Worm (Caenorhabditis elegans) whole organism, L1 larva: ENCODE measurements around the gene C34C6.10.

Experiments used
- C34B4.2 ChIP-seq: sonication (generic microtip); optimal IDR thresholded peaks from 2 replicates; lab custom pipeline; 2017; ENCODE audit warnings: mild to moderate bottlenecking, missing genetic modification characterization, missing compliant biosample characterization
- F16B12.6 ChIP-seq: fragments of 150-350 bp; optimal IDR thresholded peaks from 2 replicates; lab custom pipeline; 2014; ENCODE audit warnings: missing biosample characterization, missing genetic modification characterization
- aha-1 ChIP-seq: fragments of 150-350 bp; optimal IDR thresholded peaks from 2 replicates; lab custom pipeline; 2014; ENCODE audit warnings: missing biosample characterization, missing genetic modification characterization
- alr-1 ChIP-seq: fragments of 200-800 bp; sonication (Bioruptor generic); optimal IDR thresholded peaks from 2 replicates; lab custom pipeline; 2018; ENCODE audit warnings: borderline replicate concordance, mild to moderate bottlenecking, missing genetic modification characterization, missing compliant biosample characterization
- aly-2 ChIP-seq: fragments of 150-350 bp; optimal IDR thresholded peaks from 2 replicates; lab custom pipeline; 2014; ENCODE audit warnings: missing biosample characterization, missing genetic modification characterization
- ceh-88 ChIP-seq: fragments of 200-800 bp; sonication (Bioruptor generic); IDR thresholded peaks from 2 replicates; pipeline ENCODE4 v1.3.6; 2022; ENCODE audit warnings: missing genetic modification characterization, missing compliant biosample characterization
- ces-1 ChIP-seq: fragments of 150-350 bp; optimal IDR thresholded peaks from 2 replicates; lab custom pipeline; 2014; ENCODE audit warnings: missing biosample characterization, missing genetic modification reagents, missing genetic modification characterization
- dsc-1 ChIP-seq: sonication (generic microtip); optimal IDR thresholded peaks from 2 replicates; lab custom pipeline; 2016; ENCODE audit warnings: mild to moderate bottlenecking, missing genetic modification characterization, missing compliant biosample characterization
- efl-1 ChIP-seq, 4 experiments: fragments of 150-350 bp; optimal IDR thresholded peaks in 3 of 4; peaks in 1 of 4; 1 replicate in 1 of 4; 2 replicates in 3 of 4; lab custom pipeline; 2014; ENCODE audit warnings: missing biosample characterization in 2 of 4, missing genetic modification characterization in 2 of 4, missing genetic modification reagents in 2 of 4
- egl-27 ChIP-seq, 2 experiments: fragments of 150-350 bp in 1 of 2; sonication (generic microtip); optimal IDR thresholded peaks; 3 replicates each; lab custom pipeline; 2017 to 2018; ENCODE audit warnings: missing biosample characterization in 2 of 2, missing genetic modification characterization in 2 of 2, missing genetic modification reagents in 2 of 2
- elt-2 ChIP-seq: sonication (generic microtip); optimal IDR thresholded peaks from 2 replicates; lab custom pipeline; 2016; ENCODE audit warnings: missing genetic modification characterization, mild to moderate bottlenecking, inconsistent platforms, missing compliant biosample characterization, missing genetic modification reagents
- elt-3 ChIP-seq, 6 experiments: fragments of 150-350 bp in 1 of 6; sonication (generic microtip); optimal IDR thresholded peaks; 2 replicates each; lab custom pipeline; 2017 to 2018; ENCODE audit warnings: missing biosample characterization in 6 of 6, missing genetic modification characterization in 6 of 6, inconsistent platforms in 1 of 6
- ets-5 ChIP-seq: fragments of 200-800 bp; sonication (Bioruptor generic); IDR thresholded peaks from 2 replicates; pipeline ENCODE4 v1.3.6; 2022; ENCODE audit warnings: missing genetic modification characterization, missing compliant biosample characterization
- fkh-8 ChIP-seq: sonication (generic microtip); optimal IDR thresholded peaks from 2 replicates; lab custom pipeline; 2016; ENCODE audit warnings: mild to moderate bottlenecking, missing genetic modification characterization, missing compliant biosample characterization
- irx-1 ChIP-seq: sonication (generic microtip); optimal IDR thresholded peaks from 2 replicates; lab custom pipeline; 2016; ENCODE audit warnings: missing genetic modification characterization, missing compliant biosample characterization
- isw-1 ChIP-seq: fragments of 200-800 bp; sonication (Bioruptor generic); IDR thresholded peaks from 2 replicates; pipeline ENCODE4 v1.3.6; 2022; ENCODE audit warnings: missing genetic modification characterization, missing compliant biosample characterization
- lin-13 ChIP-seq: fragments of 150-350 bp; optimal IDR thresholded peaks from 2 replicates; lab custom pipeline; 2014; ENCODE audit warnings: missing biosample characterization, missing genetic modification reagents, missing genetic modification characterization
- lin-35 ChIP-seq, 2 experiments: fragments of 150-350 bp; optimal IDR thresholded peaks; 2 replicates each; lab custom pipeline; 2014; ENCODE audit warnings: missing biosample characterization in 2 of 2, missing genetic modification characterization in 2 of 2, missing genetic modification reagents in 2 of 2
- lsy-2 ChIP-seq, 2 experiments: fragments of 150-350 bp; optimal IDR thresholded peaks; 2 replicates each; lab custom pipeline; 2014; ENCODE audit warnings: missing biosample characterization in 2 of 2, missing genetic modification characterization in 2 of 2
- nhr-19 ChIP-seq: fragments of 200-800 bp; sonication (Bioruptor generic); conservative IDR thresholded peaks from 2 replicates; pipeline ENCODE4 v1.3.6; 2022; ENCODE audit warnings: missing genetic modification characterization, missing compliant biosample characterization
- nhr-71 ChIP-seq: sonication (generic microtip); optimal IDR thresholded peaks from 2 replicates; lab custom pipeline; 2016; ENCODE audit warnings: mild to moderate bottlenecking, missing genetic modification characterization, moderate library complexity, missing compliant biosample characterization
- nhr-76 ChIP-seq: sonication (generic microtip); optimal IDR thresholded peaks from 2 replicates; lab custom pipeline; 2017; ENCODE audit warnings: missing biosample characterization, missing genetic modification characterization
- nhr-85 ChIP-seq: sonication (generic microtip); peaks from one replicate; lab custom pipeline; 2016; ENCODE audit warnings: missing genetic modification characterization, inconsistent platforms, missing compliant biosample characterization
- nhr-90 ChIP-seq: sonication (generic microtip); optimal IDR thresholded peaks from 2 replicates; lab custom pipeline; 2016; ENCODE audit warnings: mild to moderate bottlenecking, missing genetic modification characterization, missing compliant biosample characterization; ENCODE audit not compliant: poor library complexity
- pag-3 ChIP-seq: sonication (generic microtip); optimal IDR thresholded peaks from 2 replicates; lab custom pipeline; 2017; ENCODE audit warnings: missing genetic modification characterization, mild to moderate bottlenecking, missing compliant biosample characterization, antibody characterized with exemption, borderline replicate concordance; ENCODE audit not compliant: insufficient read depth
- pqm-1 ChIP-seq: sonication (generic microtip); optimal IDR thresholded peaks from 3 replicates; lab custom pipeline; 2017; ENCODE audit warnings: missing biosample characterization, missing genetic modification characterization
- snpc-4 ChIP-seq: fragments of 150-350 bp; optimal IDR thresholded peaks from 2 replicates; lab custom pipeline; 2014; ENCODE audit warnings: missing biosample characterization, missing genetic modification characterization
- snu-23 ChIP-seq: sonication (generic microtip); optimal IDR thresholded peaks from 2 replicates; lab custom pipeline; 2016; ENCODE audit warnings: missing genetic modification characterization, missing compliant biosample characterization
- sox-4 ChIP-seq: sonication (generic microtip); optimal IDR thresholded peaks from 2 replicates; lab custom pipeline; 2016; ENCODE audit warnings: missing genetic modification characterization, missing compliant biosample characterization
- sptf-1 ChIP-seq: fragments of 150-350 bp; optimal IDR thresholded peaks from 2 replicates; lab custom pipeline; 2014; ENCODE audit warnings: missing biosample characterization, missing genetic modification characterization
- sup-37 ChIP-seq: fragments of 200-800 bp; sonication (Bioruptor generic); optimal IDR thresholded peaks from 2 replicates; lab custom pipeline; 2018; ENCODE audit warnings: mild to moderate bottlenecking, missing genetic modification characterization, missing compliant biosample characterization
- swsn-7 ChIP-seq: sonication (generic microtip); optimal IDR thresholded peaks from 2 replicates; lab custom pipeline; 2016; ENCODE audit warnings: missing genetic modification characterization, missing compliant biosample characterization
- tbx-2 ChIP-seq: sonication (generic microtip); optimal IDR thresholded peaks from 2 replicates; lab custom pipeline; 2016; ENCODE audit warnings: missing genetic modification characterization, missing compliant biosample characterization
- unc-86 ChIP-seq: sonication (generic microtip); optimal IDR thresholded peaks from 2 replicates; lab custom pipeline; 2016; ENCODE audit warnings: missing genetic modification characterization, missing compliant biosample characterization
- vab-15 ChIP-seq: sonication (generic microtip); optimal IDR thresholded peaks from 2 replicates; lab custom pipeline; 2017; ENCODE audit warnings: missing genotype, mild to moderate bottlenecking, missing genetic modification characterization, missing compliant biosample characterization
- xbp-1 ChIP-seq: sonication (generic microtip); optimal IDR thresholded peaks from 2 replicates; lab custom pipeline; 2016; ENCODE audit warnings: missing genetic modification characterization, missing compliant biosample characterization

The C34C6.10 gene

DNA sequence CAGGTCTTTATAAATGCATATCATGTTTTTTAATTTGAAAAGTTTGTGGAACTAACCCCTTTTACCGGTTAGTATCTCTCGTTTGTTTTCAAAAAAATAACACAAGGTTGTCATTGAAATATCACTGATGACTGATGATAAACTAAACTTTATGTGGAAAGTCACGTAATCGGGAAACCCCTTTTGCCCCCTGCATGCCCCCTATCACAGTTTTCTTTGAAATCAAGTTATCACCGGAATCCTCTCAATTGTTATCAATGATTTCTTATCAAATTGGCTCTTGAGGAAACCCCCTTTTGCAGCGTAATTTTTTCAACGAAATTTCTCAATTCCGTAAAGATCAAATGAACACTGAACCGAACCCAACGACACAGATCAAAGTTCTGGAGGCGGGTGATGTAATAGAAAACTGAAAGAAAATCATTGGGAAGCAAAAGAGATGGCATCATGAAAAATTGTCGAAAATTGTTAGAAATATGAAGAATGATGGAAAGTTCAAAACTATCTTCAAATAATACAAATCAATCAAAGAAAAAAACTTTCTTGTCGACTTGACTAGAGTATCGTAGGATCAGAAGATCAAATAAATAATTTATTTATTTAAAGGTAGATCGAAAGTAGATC is 44.8 kb upstream of the C34C6.10 start (continued):
- peak in 1 of 2 experiments; percentile 19 for TF ChIP-seq egl-27 (tag; optimal IDR thresholded peaks at IDR 0.05; lab: Kevin White, UChicago)
- TF ChIP-seq snu-23 (GFP tag; lab: Kevin White, UChicago): peak; percentile 70
- peak; percentile 77 for TF ChIP-seq nhr-19 (GFP tag; lab: Robert Waterston, UW)
- peak; percentile 74 for TF ChIP-seq nhr-90 (tag; lab: Kevin White, UChicago)
- TF ChIP-seq irx-1 (tag; lab: Kevin White, UChicago): no peak
- no peak for TF ChIP-seq aly-2
- no peak for TF ChIP-seq pag-3 (tag; lab: Kevin White, UChicago)
- TF ChIP-seq pqm-1: peak; percentile 63
- TF ChIP-seq dsc-1 (tag; lab: Kevin White, UChicago): no peak
- TF ChIP-seq sox-4: no peak
- TF ChIP-seq alr-1 (tag; lab: Kevin White, UChicago): no peak
- peak; percentile 65 for TF ChIP-seq tbx-2 (tag; lab: Kevin White, UChicago)
- TF ChIP-seq vab-15 (tag; lab: Kevin White, UChicago): no peak
- peak; percentile 46 for TF ChIP-seq aha-1 (tag; lab: Kevin White, UChicago)
- TF ChIP-seq F16B12.6 (tag; lab: Kevin White, UChicago): no peak
- TF ChIP-seq snpc-4 (tag; lab: Kevin White, UChicago): no peak
- no peak for TF ChIP-seq ets-5 (GFP tag; lab: Robert Waterston, UW)
- TF ChIP-seq isw-1: no peak
- TF ChIP-seq ces-1 (GFP tag; lab: Kevin White, UChicago): no peak
- TF ChIP-seq sup-37 (GFP tag; lab: Kevin White, UChicago): no peak
- TF ChIP-seq lin-35 (GFP tag; optimal IDR thresholded peaks at IDR 0.05; lab: Kevin White, UChicago): peak in 1 of 2 experiments; percentile 40
- no peak for TF ChIP-seq unc-86 (tag; lab: Kevin White, UChicago)
- TF ChIP-seq nhr-76 (tag; lab: Kevin White, UChicago): no peak
- no peak for TF ChIP-seq C34B4.2 (tag; lab: Kevin White, UChicago)
- no peak for TF ChIP-seq fkh-8 (tag; lab: Kevin White, UChicago)
- no peak for TF ChIP-seq sptf-1 (tag; lab: Kevin White, UChicago)
- TF ChIP-seq lin-13 (GFP tag; lab: Kevin White, UChicago): no peak
- peak; percentile 83 for TF ChIP-seq nhr-71
- no peak for TF ChIP-seq ceh-88
- TF ChIP-seq swsn-7 (tag; lab: Kevin White, UChicago): no peak
- TF ChIP-seq elt-3 (tag; optimal IDR thresholded peaks at IDR 0.05; lab: Kevin White, UChicago): peak; percentile 77 to 97 (median 95)
- no peak for TF ChIP-seq xbp-1

DNA sequence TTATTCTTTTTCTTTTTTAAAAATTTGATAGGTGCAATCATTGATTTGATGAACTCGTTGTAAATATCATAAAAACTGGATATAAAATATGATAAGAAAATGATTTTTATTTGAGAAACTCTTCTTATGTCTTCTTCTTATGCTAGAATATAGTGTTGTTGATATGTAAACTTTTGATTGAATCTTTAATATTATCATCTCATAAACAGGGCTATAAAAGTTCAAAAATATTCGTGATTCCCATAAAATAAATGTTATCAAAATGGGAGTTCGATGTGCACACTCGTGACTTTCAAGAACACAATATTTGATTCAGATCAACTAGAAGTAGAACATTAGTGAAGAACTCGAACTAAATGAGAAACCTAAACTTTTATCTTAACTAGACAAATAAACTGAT is 43.3 kb upstream of the C34C6.10 start:
- TF ChIP-seq nhr-85 (tag; lab: Kevin White, UChicago) (no peak), elt-2 (tag; lab: Kevin White, UChicago) (peak; percentile 62), nhr-71 (peak; percentile 3)

DNA sequence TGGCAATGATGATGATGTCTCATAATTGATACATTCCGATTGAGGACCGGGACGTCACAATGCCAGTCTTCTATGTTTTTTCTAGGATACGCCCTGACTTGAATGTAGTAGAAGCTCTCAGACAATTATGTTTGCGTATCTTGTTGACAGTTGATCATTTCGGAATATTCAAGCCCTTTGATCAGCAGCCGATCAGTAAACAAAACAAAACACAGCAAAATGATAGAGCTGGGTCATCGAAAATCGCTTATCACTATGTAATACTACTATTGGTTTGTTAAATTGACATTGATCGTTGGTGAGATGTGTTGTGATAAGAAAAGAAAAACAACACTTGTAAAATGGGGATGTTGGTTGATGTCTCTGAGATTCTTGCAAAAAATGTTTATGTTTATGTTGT is 42.6 kb upstream of the C34C6.10 start:
- TF ChIP-seq elt-2 (tag; lab: Kevin White, UChicago) (peak; percentile 22), lsy-2 (tag; optimal IDR thresholded peaks at IDR 0.05; lab: Kevin White, UChicago) (no peak), efl-1 (optimal IDR thresholded peaks at IDR 0.05; lab: Kevin White, UChicago) (no peak), efl-1 (GFP tag; optimal IDR thresholded peaks at IDR 0.05 in 1 of 2; lab: Kevin White, UChicago) (peak in 1 of 2 experiments; percentile 23)

DNA sequence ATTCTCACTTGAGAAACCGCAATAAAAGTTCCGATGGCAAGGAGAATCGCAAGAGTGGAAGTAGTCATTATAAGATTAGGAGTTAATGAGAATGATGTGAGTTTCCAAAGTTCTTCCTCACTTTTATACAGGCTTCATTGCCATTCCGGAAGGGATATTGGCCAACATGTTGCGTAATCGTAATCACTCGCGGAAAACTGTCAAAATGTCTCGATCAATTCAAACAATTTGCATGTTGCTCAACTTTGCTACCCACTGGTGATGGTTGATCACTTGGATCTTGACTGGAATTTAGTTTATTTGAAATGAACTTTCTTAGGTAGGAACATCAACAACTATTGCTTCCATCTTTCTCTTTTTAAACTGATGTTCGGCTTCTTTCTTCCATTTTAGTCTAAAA is 41.8 kb upstream of the C34C6.10 start, which contains the start of gene idpb-4:
TSS of gene idpb-4 (minus strand) at position 101 of the 400 bp plus-strand sequence.
- TF ChIP-seq efl-1 (optimal IDR thresholded peaks at IDR 0.05; lab: Kevin White, UChicago) (no peak), efl-1 (GFP tag; optimal IDR thresholded peaks at IDR 0.05 in 1 of 2; lab: Kevin White, UChicago) (peak in 1 of 2 experiments; percentile 24), isw-1 (no peak)
